Fruit fly (Drosophila melanogaster): ENCODE results near the gene Cph.

- TF ChIP-seq CG1620 (GFP tag; optimal IDR thresholded peaks at IDR 0.05) (no peak), CG14711 (tag; optimal IDR thresholded peaks at IDR 0.05) (no peak)
These were observed 36.8 kb upstream of the Cph start for dm6 chrX:7100689-7101088.
